Fruit fly (Drosophila melanogaster) whole organism, embryonic: ENCODE data around the gene ddbt.

Source experiments
- CG18011 ChIP-seq: fragments of 200-800 bp; sonication (Bioruptor generic); optimal IDR thresholded peaks from 2 replicates; lab custom pipeline; 2017; ENCODE audit warnings: missing biosample characterization, missing genetic modification characterization, mild to moderate bottlenecking, moderate library complexity, missing genotype
- CG32772 ChIP-seq: fragments of 200-800 bp; sonication (Bioruptor generic); IDR thresholded peaks from 2 replicates; pipeline ENCODE4 v1.3.6; 2022; ENCODE audit warnings: missing biosample characterization, missing genetic modification characterization
- CG6654 ChIP-seq: fragments of 200-800 bp; sonication (Bioruptor generic); optimal IDR thresholded peaks from 2 replicates; lab custom pipeline; 2017; ENCODE audit warnings: missing biosample characterization, mild to moderate bottlenecking, missing genetic modification characterization
- CG7745 ChIP-seq: fragments of 200-800 bp; sonication (Bioruptor generic); optimal IDR thresholded peaks from 2 replicates; lab custom pipeline; 2018; ENCODE audit warnings: missing biosample characterization, mild to moderate bottlenecking, missing genetic modification characterization, moderate library complexity
- Hr3 ChIP-seq: fragments of 200-800 bp; sonication (Bioruptor generic); optimal IDR thresholded peaks from 3 replicates; lab custom pipeline; 2016; ENCODE audit warnings: missing biosample characterization, missing genetic modification characterization
- Sin3A ChIP-seq: fragments of >200 bp; optimal IDR thresholded peaks from 2 replicates; lab custom pipeline; 2018
- corto ChIP-seq: fragments of 200-800 bp; sonication (Bioruptor generic); optimal IDR thresholded peaks from 2 replicates; lab custom pipeline; 2016; ENCODE audit warnings: missing biosample characterization, mild to moderate bottlenecking, missing genetic modification characterization, moderate library complexity
- kay ChIP-seq: fragments of 200-800 bp; sonication (Bioruptor generic); optimal IDR thresholded peaks from 2 replicates; lab custom pipeline; 2016; ENCODE audit warnings: missing biosample characterization, missing genetic modification characterization
- maf-S ChIP-seq: fragments of 200-800 bp; sonication (Bioruptor generic); optimal IDR thresholded peaks from 2 replicates; lab custom pipeline; 2016; ENCODE audit warnings: missing biosample characterization, missing genetic modification characterization
- slp2 ChIP-seq: fragments of 200-800 bp; sonication (Bioruptor generic); optimal IDR thresholded peaks from 2 replicates; lab custom pipeline; 2016; ENCODE audit warnings: missing biosample characterization, missing genetic modification characterization
- tgo ChIP-seq: fragments of 200-800 bp; sonication (Bioruptor generic); IDR thresholded peaks from 3 replicates; pipeline ENCODE4 v1.3.6; 2022; ENCODE audit warnings: missing biosample characterization, missing genetic modification characterization
- twi ChIP-seq: fragments of 200-800 bp; optimal IDR thresholded peaks from 2 replicates; lab custom pipeline; 2019; ENCODE audit warnings: missing biosample characterization, mild to moderate bottlenecking, missing genetic modification characterization, moderate library complexity
- zf30C ChIP-seq: fragments of 200-800 bp; sonication (Bioruptor generic); optimal IDR thresholded peaks from 3 replicates; lab custom pipeline; 2018; ENCODE audit warnings: missing biosample characterization, mild to moderate bottlenecking, missing genetic modification characterization

dm6 chr3L:347641-348405 lies 30.9 kb downstream of the ddbt start:
- TF ChIP-seq CG18011 (GFP tag; lab: Kevin White, UChicago) (no peak), CG7745 (tag; lab: Kevin White, UChicago) (peak; percentile 4), tgo (GFP tag; lab: Robert Waterston, UW) (peak; percentile 66), kay (peak; percentile 63), zf30C (GFP tag; lab: Kevin White, UChicago) (peak; percentile 81), corto (GFP tag; lab: Kevin White, UChicago) (no peak), Hr3 (GFP tag; lab: Kevin White, UChicago) (peak; percentile 69), CG32772 (peak; percentile 82), maf-S (GFP tag; lab: Kevin White, UChicago) (peak; percentile 14), twi (tag; lab: Kevin White, UChicago) (peak; percentile 29), CG6654 (GFP tag; lab: Kevin White, UChicago) (peak; percentile 48), Sin3A (lab: Kevin White, UChicago) (no peak), slp2 (GFP tag; lab: Kevin White, UChicago) (peak; percentile 49)
